5 fruit fly cellular contexts compared by ENCODE assay signal in the genomic region with DNA sequence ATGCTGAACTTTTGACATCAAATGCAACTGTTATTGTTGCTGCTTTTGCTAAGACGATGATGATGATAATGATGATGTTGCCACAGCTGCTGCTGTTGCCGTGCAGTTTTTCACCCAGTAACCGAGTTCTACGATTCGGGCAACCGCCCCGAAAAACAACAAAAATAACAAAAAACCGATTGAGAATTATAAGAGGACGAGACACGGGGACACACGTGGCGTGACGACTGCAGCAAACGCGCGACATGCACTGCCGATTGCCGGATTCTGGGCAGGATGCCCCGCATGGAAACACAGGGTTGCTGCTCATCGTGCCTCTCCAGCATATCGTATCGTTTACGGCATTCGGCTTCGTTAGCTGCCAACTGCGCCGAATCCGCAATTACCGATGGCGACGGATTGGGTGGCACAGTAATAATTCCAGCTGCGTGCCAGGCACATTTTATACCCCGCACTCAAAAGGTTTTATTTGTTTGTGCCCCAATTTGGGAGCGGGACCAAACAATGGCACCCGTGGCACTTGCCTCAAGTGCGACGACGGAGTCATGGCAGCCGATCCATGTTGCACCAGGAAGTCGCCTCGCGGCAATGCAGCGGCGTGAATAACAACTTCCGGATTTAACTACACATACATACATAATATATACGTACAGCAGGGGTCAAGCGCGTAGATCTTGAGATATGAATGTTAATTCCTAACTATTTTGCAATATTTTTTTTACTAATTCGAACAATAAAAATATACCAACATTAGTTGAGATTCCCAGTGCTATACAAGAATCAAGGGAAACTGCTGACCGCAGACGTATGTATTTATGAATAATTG.
TF ChIP-seq lines count a peak whose summit lies in the region.

No protein-coding gene starts in this region.

- no peak for TF ChIP-seq CTCF in whole organism, embryonic (GFP tag; optimal IDR thresholded peaks at IDR 0.05; lab: Kevin White, UChicago)

TF ChIP-seq in whole organism, adult, 20 proteins besides CTCF, POLR2A, EP300 and RAD21:
- TF ChIP-seq CG7101 (tag; optimal IDR thresholded peaks at IDR 0.05; lab: Kevin White, UChicago) (no peak), CG5204 (GFP tag; optimal IDR thresholded peaks at IDR 0.05; lab: Kevin White, UChicago) (no peak), cnc (optimal IDR thresholded peaks at IDR 0.05; lab: Kevin White, UChicago) (no peak), toe (GFP tag; optimal IDR thresholded peaks at IDR 0.05; lab: Kevin White, UChicago) (peak; percentile 37), Crg-1 (GFP tag; optimal IDR thresholded peaks at IDR 0.05; lab: Kevin White, UChicago) (no peak), CG33017 (tag; optimal IDR thresholded peaks at IDR 0.05; lab: Kevin White, UChicago) (peak; percentile 17), kay (GFP tag; lab: Kevin White, UChicago; ENCODE audit: borderline replicate concordance) (no peak)

TF ChIP-seq in whole organism, embryonic, 481 proteins besides CTCF, POLR2A, EP300 and RAD21 (continues in another document):
- TF ChIP-seq Bgb (GFP tag; IDR thresholded peaks at IDR 0.05; lab: Robert Waterston, UW; ENCODE audit: partially characterized antibody) (peak; percentile 17; the same call in 1 of the 2 replicates), sima (GFP tag; optimal IDR thresholded peaks at IDR 0.05; lab: Kevin White, UChicago) (no peak), CG17912 (GFP tag; optimal IDR thresholded peaks at IDR 0.05; lab: Kevin White, UChicago) (no peak), Gsc (GFP tag; IDR thresholded peaks at IDR 0.05; lab: Robert Waterston, UW) (no peak), D19B (GFP tag; optimal IDR thresholded peaks at IDR 0.05; lab: Kevin White, UChicago) (peak; percentile 82), bcd (GFP tag; optimal IDR thresholded peaks at IDR 0.05; lab: Kevin White, UChicago) (peak; percentile 14), CG4360 (GFP tag; IDR thresholded peaks at IDR 0.05; lab: Robert Waterston, UW) (peak; percentile 49; the same call in 1 of the 2 replicates), HLH4C (GFP tag; IDR thresholded peaks at IDR 0.05; lab: Robert Waterston, UW; ENCODE audit: partially characterized antibody) (no peak), Hey (tag; optimal IDR thresholded peaks at IDR 0.05; lab: Kevin White, UChicago) (peak; percentile 28), ftz-f1 (GFP tag; optimal IDR thresholded peaks at IDR 0.05; lab: Kevin White, UChicago) (no peak), Jarid2 (GFP tag; optimal IDR thresholded peaks at IDR 0.05; lab: Kevin White, UChicago) (peak; percentile 11), dmrt99B (tag; optimal IDR thresholded peaks at IDR 0.05; lab: Kevin White, UChicago) (peak; percentile 14), Eip74EF (GFP tag; optimal IDR thresholded peaks at IDR 0.05; lab: Kevin White, UChicago) (peak in 1 of 2 experiments; percentile 17), pzg (GFP tag; optimal IDR thresholded peaks at IDR 0.05; lab: Kevin White, UChicago) (peak; percentile 1), prd (optimal IDR thresholded peaks at IDR 0.05; lab: Kevin White, UChicago) (no peak), prd (GFP tag; IDR thresholded peaks at IDR 0.05; lab: Robert Waterston, UW) (0 out of 3 replicates have a peak, but pooled peaks have one; percentile 28), NK7.1 (GFP tag; optimal IDR thresholded peaks at IDR 0.05; lab: Kevin White, UChicago) (no peak)

TF ChIP-seq in whole organism, prepupa, 60 proteins besides CTCF, POLR2A, EP300 and RAD21 (continues in another document):
- TF ChIP-seq Sox102F (GFP tag; optimal IDR thresholded peaks at IDR 0.05; lab: Kevin White, UChicago), result no peak
- TF ChIP-seq achi (GFP tag; optimal IDR thresholded peaks at IDR 0.05; lab: Kevin White, UChicago), result peak; percentile 6
- peak; percentile 20 for TF ChIP-seq OdsH (GFP tag; optimal IDR thresholded peaks at IDR 0.05; lab: Kevin White, UChicago)
- TF ChIP-seq vri (GFP tag; optimal IDR thresholded peaks at IDR 0.05; lab: Kevin White, UChicago), result no peak
- TF ChIP-seq Eip78C (GFP tag; lab: Kevin White, UChicago), result peak; percentile 72
- TF ChIP-seq CG6276 (GFP tag; optimal IDR thresholded peaks at IDR 0.05; lab: Kevin White, UChicago), result no peak
- TF ChIP-seq topi (GFP tag; optimal IDR thresholded peaks at IDR 0.05; lab: Kevin White, UChicago), result peak; percentile 16
- TF ChIP-seq Blimp-1 (GFP tag; optimal IDR thresholded peaks at IDR 0.05; lab: Kevin White, UChicago), result no peak
- TF ChIP-seq CG11902 (GFP tag; optimal IDR thresholded peaks at IDR 0.05; lab: Kevin White, UChicago), result no peak
- no peak for TF ChIP-seq CG11294 (GFP tag; IDR thresholded peaks at IDR 0.05; lab: Robert Waterston, UW)
- 0 out of 3 replicates have a peak, but pooled peaks have one; percentile 28 for TF ChIP-seq eg (GFP tag; IDR thresholded peaks at IDR 0.05; lab: Robert Waterston, UW)
- peak; percentile 27 for TF ChIP-seq dac (GFP tag; optimal IDR thresholded peaks at IDR 0.05; lab: Kevin White, UChicago)
- TF ChIP-seq ss (GFP tag; optimal IDR thresholded peaks at IDR 0.05; lab: Kevin White, UChicago), result no peak
- no peak for TF ChIP-seq Sox15 (GFP tag; optimal IDR thresholded peaks at IDR 0.05; lab: Kevin White, UChicago)
- no peak for TF ChIP-seq Eip93F (GFP tag; optimal IDR thresholded peaks at IDR 0.05; lab: Kevin White, UChicago)
- peak; percentile 34 for TF ChIP-seq CG10669 (GFP tag; optimal IDR thresholded peaks at IDR 0.05; lab: Kevin White, UChicago)
- TF ChIP-seq CG31627 (GFP tag; optimal IDR thresholded peaks at IDR 0.05; lab: Kevin White, UChicago), result peak; percentile 26
- no peak for TF ChIP-seq Sox14 (GFP tag; optimal IDR thresholded peaks at IDR 0.05; lab: Kevin White, UChicago)
- peak; percentile 61 for TF ChIP-seq Hr4 (GFP tag; optimal IDR thresholded peaks at IDR 0.05; lab: Kevin White, UChicago)
- TF ChIP-seq Lpt (GFP tag; optimal IDR thresholded peaks at IDR 0.05; lab: Kevin White, UChicago), result peak; percentile 14

TF ChIP-seq in whole organism, pupa, 21 proteins besides CTCF, POLR2A, EP300 and RAD21:
- no peak for TF ChIP-seq CG10348 (GFP tag; IDR thresholded peaks at IDR 0.05; lab: Robert Waterston, UW)
- peak; percentile 49 for TF ChIP-seq Pif1A (GFP tag; optimal IDR thresholded peaks at IDR 0.05; lab: Kevin White, UChicago)
- no peak for TF ChIP-seq gl (tag; optimal IDR thresholded peaks at IDR 0.05; lab: Kevin White, UChicago)
- peak; percentile 30 for TF ChIP-seq CG14655 (GFP tag; optimal IDR thresholded peaks at IDR 0.05; lab: Kevin White, UChicago)
- TF ChIP-seq CG8159 (tag; optimal IDR thresholded peaks at IDR 0.05; lab: Kevin White, UChicago), result peak; percentile 46
- 0 out of 2 replicates have a peak, but pooled peaks have one; percentile 5 for TF ChIP-seq Ets98B (GFP tag; IDR thresholded peaks at IDR 0.05; lab: Robert Waterston, UW)
- peak; percentile 17 for TF ChIP-seq CG9948 (tag; optimal IDR thresholded peaks at IDR 0.05; lab: Kevin White, UChicago)
- TF ChIP-seq D1 (tag; optimal IDR thresholded peaks at IDR 0.05; lab: Kevin White, UChicago), result no peak
- TF ChIP-seq fd96Ca (GFP tag; IDR thresholded peaks at IDR 0.05; lab: Robert Waterston, UW), result peak; percentile 13; the same call in 1 of the 3 replicates
- TF ChIP-seq CG4496 (GFP tag; IDR thresholded peaks at IDR 0.05; lab: Robert Waterston, UW), result 0 out of 3 replicates have a peak, but pooled peaks have one; percentile 6
- TF ChIP-seq CG8301 (tag; optimal IDR thresholded peaks at IDR 0.05; lab: Kevin White, UChicago), result peak; percentile 20

TF ChIP-seq in whole organism, wandering third instar larva, 38 proteins besides CTCF, POLR2A, EP300 and RAD21:
- TF ChIP-seq fru (GFP tag; optimal IDR thresholded peaks at IDR 0.05; lab: Kevin White, UChicago), result peak; percentile 26
- TF ChIP-seq h (GFP tag; optimal IDR thresholded peaks at IDR 0.05; lab: Kevin White, UChicago), result peak; percentile 17
- TF ChIP-seq Hr83 (GFP tag; optimal IDR thresholded peaks at IDR 0.05; lab: Kevin White, UChicago; ENCODE audit: poor library complexity, severe bottlenecking), result peak; percentile 36
- TF ChIP-seq br (GFP tag; optimal IDR thresholded peaks at IDR 0.05; lab: Kevin White, UChicago), result no peak
